Fruit fly (Drosophila melanogaster) S2 (cell line): Measurements from ENCODE around the gene NANS.
"Not testable (repeated sequence)": the region's sequence is repeated elsewhere in the genome, so short reads cannot be mapped to it uniquely, and the experiment has no call there.

ENCODE experiments used
- CG8478 ChIP-seq: fragments of >200 bp; optimal IDR thresholded peaks from 2 replicates; lab custom pipeline; 2018
- CTCF ChIP-seq, 2 experiments: fragments of >200 bp; optimal IDR thresholded peaks; 2 replicates each; lab custom pipeline; 2018

Gene NANS

dm6 chr3R:12450713-12451259, 24.4 kb downstream of the NANS start:
- TF ChIP-seq CG8478 (lab: Kevin White, UChicago) (no peak), CTCF (optimal IDR thresholded peaks at IDR 0.05; lab: Kevin White, UChicago) (no peak)

- TF ChIP-seq CG8478 (lab: Kevin White, UChicago) (no peak), CTCF (optimal IDR thresholded peaks at IDR 0.05; lab: Kevin White, UChicago) (no peak)
These were observed 25.0 kb downstream of the NANS start for dm6 chr3R:12451376-12451775.

- TF ChIP-seq CG8478 (lab: Kevin White, UChicago) (no peak), CTCF (optimal IDR thresholded peaks at IDR 0.05; lab: Kevin White, UChicago) (no peak)
These were observed 25.6 kb downstream of the NANS start, which contains the start of gene CG5509 for dm6 chr3R:12451888-12452514. Gene CG5509, plus strand, starts transcription at chr3R:12452464.

- TF ChIP-seq CTCF (optimal IDR thresholded peaks at IDR 0.05; lab: Kevin White, UChicago) (no peak), CG8478 (lab: Kevin White, UChicago) (no peak)
These were observed 28.1 kb downstream of the NANS start for dm6 chr3R:12454492-12454891.

dm6 chr3R:12456370-12456940, 30.1 kb downstream of the NANS start, which contains the start of gene trus:
Gene trus, plus strand, starts transcription at chr3R:12456573.
- TF ChIP-seq CTCF (optimal IDR thresholded peaks at IDR 0.05; lab: Kevin White, UChicago) (no peak), CG8478 (lab: Kevin White, UChicago) (no peak)

dm6 chr3R:12459879-12460522, 33.6 kb downstream of the NANS start, which contains the start of the genes CG5961 and Polr3C:
Gene CG5961, minus strand, starts transcription at chr3R:12460294.
Gene Polr3C, plus strand, starts transcription at chr3R:12460414.
- TF ChIP-seq CTCF (optimal IDR thresholded peaks at IDR 0.05; lab: Kevin White, UChicago) (no peak), CG8478 (lab: Kevin White, UChicago) (no peak)

- TF ChIP-seq CTCF (optimal IDR thresholded peaks at IDR 0.05; lab: Kevin White, UChicago); CG8478 (lab: Kevin White, UChicago): not testable (repeated sequence)
These were observed 38.8 kb downstream of the NANS start, which contains the start of gene CG5608 for dm6 chr3R:12465198-12465597. Gene CG5608, minus strand, starts transcription at chr3R:12465298.

dm6 chr3R:12467675-12468074, 41.3 kb downstream of the NANS start, which contains the start of gene Hsp70Ba:
Gene Hsp70Ba, minus strand, starts transcription at chr3R:12467776.
- TF ChIP-seq CTCF (optimal IDR thresholded peaks at IDR 0.05; lab: Kevin White, UChicago); CG8478 (lab: Kevin White, UChicago): not testable (repeated sequence)
